Worm (Caenorhabditis elegans): Measurements from ENCODE around the gene rbr-2.

DNA sequence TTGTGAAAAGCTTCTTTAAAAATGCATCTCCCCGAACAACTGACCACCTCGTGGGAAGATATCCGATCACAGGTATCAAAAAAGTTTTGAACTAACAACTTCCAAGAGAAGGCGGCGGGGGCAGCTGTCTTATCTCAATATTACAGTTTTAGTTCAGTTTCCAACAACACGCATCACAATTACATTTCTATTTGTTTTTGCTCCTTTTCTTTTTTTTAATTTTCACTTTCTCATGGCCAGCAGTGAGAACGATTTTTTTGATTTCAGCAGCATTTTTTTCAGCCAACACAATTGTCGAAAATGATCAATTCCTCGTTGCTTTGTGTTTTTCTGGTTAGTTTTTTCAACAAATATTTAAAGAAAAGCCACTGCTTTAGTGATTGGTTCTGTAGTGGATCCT is 6.8 kb upstream of the rbr-2 start, which contains the start of gene ZK593.2:
- no peak for TF ChIP-seq Y75B8A.6 (GFP tag; IDR thresholded peaks at IDR 0.05)
- TF ChIP-seq fos-1 (tag; optimal IDR thresholded peaks at IDR 0.05): no peak
- no peak for TF ChIP-seq lsy-2 (tag; optimal IDR thresholded peaks at IDR 0.05)
- no peak for TF ChIP-seq lir-3 (tag; optimal IDR thresholded peaks at IDR 0.05)
- no peak for TF ChIP-seq ZK546.5 (tag; optimal IDR thresholded peaks at IDR 0.05)
- no peak for TF ChIP-seq cey-2 (tag; optimal IDR thresholded peaks at IDR 0.05; ENCODE audit: borderline replicate concordance, insufficient read depth)
- TF ChIP-seq hlh-30 (tag; optimal IDR thresholded peaks at IDR 0.05; ENCODE audit: insufficient read depth): no peak
- TF ChIP-seq skn-1 (tag; optimal IDR thresholded peaks at IDR 0.05): no peak
- TF ChIP-seq mdl-1 (tag; optimal IDR thresholded peaks at IDR 0.05): no peak
- TF ChIP-seq egl-43 (GFP tag; IDR thresholded peaks at IDR 0.05): no peak

All from whole organism, L4 larva.